Worm (Caenorhabditis elegans) whole organism, late embryonic: ENCODE data around the gene sprr-3.

Source experiments
- C38D4.7 ChIP-seq: fragments of 200-800 bp; sonication (Bioruptor generic); optimal IDR thresholded peaks from 2 replicates; lab custom pipeline; 2018; ENCODE audit warnings: mild to moderate bottlenecking, missing genetic modification characterization, moderate library complexity, missing compliant biosample characterization
- K02D7.2 ChIP-seq: sonication (generic microtip); optimal IDR thresholded peaks from 2 replicates; lab custom pipeline; 2017; ENCODE audit warnings: mild to moderate bottlenecking, missing genetic modification characterization, missing compliant biosample characterization
- K09A11.1 ChIP-seq: sonication (generic microtip); optimal IDR thresholded peaks from 2 replicates; lab custom pipeline; 2017; ENCODE audit warnings: antibody characterized with exemption, mild to moderate bottlenecking, missing genetic modification characterization, missing compliant biosample characterization; ENCODE audit not compliant: insufficient read depth
- ceh-18 ChIP-seq: sonication (generic microtip); optimal IDR thresholded peaks from 2 replicates; lab custom pipeline; 2016; ENCODE audit warnings: missing genetic modification characterization, missing compliant biosample characterization
- ceh-19 ChIP-seq: fragments of 200-800 bp; sonication (Bioruptor generic); optimal IDR thresholded peaks from 2 replicates; lab custom pipeline; 2018; ENCODE audit warnings: mild to moderate bottlenecking, missing genetic modification characterization, missing compliant biosample characterization
- ceh-24 ChIP-seq: sonication (generic microtip); optimal IDR thresholded peaks from 2 replicates; lab custom pipeline; 2016; ENCODE audit warnings: mild to moderate bottlenecking, missing genetic modification characterization, missing compliant biosample characterization
- ceh-31 ChIP-seq: sonication (generic microtip); optimal IDR thresholded peaks from 2 replicates; lab custom pipeline; 2016; ENCODE audit warnings: missing genetic modification characterization, missing compliant biosample characterization
- ceh-34 ChIP-seq: sonication (generic microtip); optimal IDR thresholded peaks from 2 replicates; lab custom pipeline; 2016; ENCODE audit warnings: mild to moderate bottlenecking, missing genetic modification characterization, missing compliant biosample characterization
- ceh-45 ChIP-seq: fragments of 200-800 bp; sonication (Bioruptor generic); IDR thresholded peaks from 2 replicates; pipeline ENCODE4 v1.3.6; 2022; ENCODE audit warnings: missing genetic modification reagents, missing genetic modification characterization, missing compliant biosample characterization
- ceh-48 ChIP-seq: sonication (generic microtip); optimal IDR thresholded peaks from 2 replicates; lab custom pipeline; 2016; ENCODE audit warnings: missing genetic modification characterization, inconsistent platforms, missing compliant biosample characterization
- che-1 ChIP-seq: sonication (generic microtip); optimal IDR thresholded peaks from 2 replicates; lab custom pipeline; 2016; ENCODE audit warnings: mild to moderate bottlenecking, missing genetic modification characterization, missing compliant biosample characterization
- dmd-4 ChIP-seq: sonication (generic microtip); optimal IDR thresholded peaks from 2 replicates; lab custom pipeline; 2016; ENCODE audit warnings: borderline replicate concordance, missing genetic modification characterization, missing compliant biosample characterization
- dve-1 ChIP-seq: sonication (generic microtip); optimal IDR thresholded peaks from 2 replicates; lab custom pipeline; 2017; ENCODE audit warnings: antibody characterized with exemption, mild to moderate bottlenecking, missing genetic modification characterization, missing compliant biosample characterization
- elt-2 ChIP-seq: sonication (generic microtip); optimal IDR thresholded peaks from 2 replicates; lab custom pipeline; 2016; ENCODE audit warnings: missing genetic modification reagents, missing genetic modification characterization, missing compliant biosample characterization
- ets-4 ChIP-seq: sonication (generic microtip); optimal IDR thresholded peaks from 2 replicates; lab custom pipeline; 2016; ENCODE audit warnings: missing genetic modification characterization, missing compliant biosample characterization
- fkh-10 ChIP-seq: fragments of 150-350 bp; optimal IDR thresholded peaks from 2 replicates; lab custom pipeline; 2014; ENCODE audit warnings: missing biosample characterization, missing genetic modification reagents, missing genetic modification characterization
- gmeb-2 ChIP-seq: sonication (generic microtip); optimal IDR thresholded peaks from 2 replicates; lab custom pipeline; 2016; ENCODE audit warnings: missing genetic modification characterization, inconsistent platforms, missing compliant biosample characterization
- hlh-13 ChIP-seq: fragments of 200-800 bp; sonication (Bioruptor generic); optimal IDR thresholded peaks from 2 replicates; lab custom pipeline; 2018; ENCODE audit warnings: mild to moderate bottlenecking, missing genetic modification characterization, missing compliant biosample characterization
- hlh-30 ChIP-seq: sonication (generic microtip); optimal IDR thresholded peaks from 2 replicates; lab custom pipeline; 2017; ENCODE audit warnings: antibody characterized with exemption, missing genetic modification characterization, missing compliant biosample characterization; ENCODE audit not compliant: insufficient read depth
- hlh-8 ChIP-seq: sonication (generic microtip); optimal IDR thresholded peaks from 2 replicates; lab custom pipeline; 2016; ENCODE audit warnings: missing genotype, missing genetic modification characterization, missing compliant biosample characterization
- lim-6 ChIP-seq: sonication (generic microtip); optimal IDR thresholded peaks from 2 replicates; lab custom pipeline; 2016; ENCODE audit warnings: missing genetic modification characterization, missing compliant biosample characterization
- madf-2 ChIP-seq: sonication (generic microtip); optimal IDR thresholded peaks from 2 replicates; lab custom pipeline; 2017; ENCODE audit warnings: missing genetic modification characterization, missing compliant biosample characterization
- nfya-1 ChIP-seq: sonication (generic microtip); optimal IDR thresholded peaks from 2 replicates; lab custom pipeline; 2017; ENCODE audit warnings: missing genetic modification characterization, mild to moderate bottlenecking, missing compliant biosample characterization, antibody characterized with exemption, moderate library complexity
- nhr-11 ChIP-seq: fragments of 150-350 bp; optimal IDR thresholded peaks from 2 replicates; lab custom pipeline; 2014; ENCODE audit warnings: missing biosample characterization, missing genetic modification characterization
- pag-3 ChIP-seq: sonication (generic microtip); optimal IDR thresholded peaks from 2 replicates; lab custom pipeline; 2016; ENCODE audit warnings: missing compliant biosample characterization, missing genetic modification characterization, borderline replicate concordance
- pax-1 ChIP-seq: fragments of 150-350 bp; optimal IDR thresholded peaks from 2 replicates; lab custom pipeline; 2014; ENCODE audit warnings: missing biosample characterization, missing genetic modification characterization
- pha-4 ChIP-seq: fragments of 150-350 bp; optimal IDR thresholded peaks from 2 replicates; lab custom pipeline; 2018; ENCODE audit warnings: missing biosample characterization, missing genetic modification reagents, missing genetic modification characterization
- pqm-1 ChIP-seq: sonication (generic microtip); optimal IDR thresholded peaks from 2 replicates; lab custom pipeline; 2016; ENCODE audit warnings: missing genetic modification characterization, missing compliant biosample characterization
- ref-2 ChIP-seq: sonication (generic microtip); optimal IDR thresholded peaks from 2 replicates; lab custom pipeline; 2016; ENCODE audit warnings: missing genetic modification characterization, missing compliant biosample characterization
- rnt-1 ChIP-seq: sonication (generic microtip); optimal IDR thresholded peaks from 2 replicates; lab custom pipeline; 2016; ENCODE audit warnings: missing genetic modification characterization, missing compliant biosample characterization
- sdc-2 ChIP-seq: sonication (generic microtip); optimal IDR thresholded peaks from 2 replicates; lab custom pipeline; 2016; ENCODE audit warnings: missing genotype, missing genetic modification characterization, missing compliant biosample characterization
- sox-2 ChIP-seq: fragments of 200-800 bp; sonication (Bioruptor generic); IDR thresholded peaks from 2 replicates; pipeline ENCODE4 v1.3.6; 2022; ENCODE audit warnings: missing genetic modification reagents, missing genetic modification characterization, missing compliant biosample characterization
- tbx-2 ChIP-seq: sonication (generic microtip); optimal IDR thresholded peaks from 2 replicates; lab custom pipeline; 2016; ENCODE audit warnings: missing genetic modification characterization, missing compliant biosample characterization
- tbx-7 ChIP-seq: sonication (generic microtip); optimal IDR thresholded peaks from 2 replicates; lab custom pipeline; 2016; ENCODE audit warnings: missing genotype, missing genetic modification characterization, missing compliant biosample characterization
- ttx-3 ChIP-seq: sonication (generic microtip); optimal IDR thresholded peaks from 2 replicates; lab custom pipeline; 2016; ENCODE audit warnings: missing genetic modification reagents, missing genetic modification characterization, missing compliant biosample characterization
- unc-42 ChIP-seq: sonication (generic microtip); optimal IDR thresholded peaks from 2 replicates; lab custom pipeline; 2016; ENCODE audit warnings: missing genotype, missing genetic modification characterization, missing compliant biosample characterization
- unc-55 ChIP-seq: sonication (generic microtip); optimal IDR thresholded peaks from 2 replicates; lab custom pipeline; 2017; ENCODE audit warnings: missing biosample characterization, missing genetic modification reagents, missing genetic modification characterization
- unc-86 ChIP-seq: sonication (generic microtip); optimal IDR thresholded peaks from 2 replicates; lab custom pipeline; 2016; ENCODE audit warnings: missing genetic modification characterization, missing compliant biosample characterization
- ztf-16 ChIP-seq: sonication (generic microtip); optimal IDR thresholded peaks from 2 replicates; lab custom pipeline; 2017; ENCODE audit warnings: missing genetic modification characterization, missing compliant biosample characterization

The sprr-3 gene

ce11 chrIV:2542001-2542400 lies at the start of gene sprr-3:
Gene sprr-3 (plus strand): TSS chrIV:2542301.
- TF ChIP-seq ceh-45 (GFP tag; lab: Robert Waterston, UW), result no peak
- TF ChIP-seq hlh-30 (tag; lab: Kevin White, UChicago), result no peak
- no peak for TF ChIP-seq ref-2 (tag; lab: Kevin White, UChicago)
- TF ChIP-seq dmd-4 (tag; lab: Kevin White, UChicago), result no peak
- TF ChIP-seq ceh-19 (GFP tag; lab: Kevin White, UChicago), result no peak
- no peak for TF ChIP-seq ceh-48 (tag; lab: Kevin White, UChicago)
- no peak for TF ChIP-seq gmeb-2 (tag; lab: Kevin White, UChicago)
- no peak for TF ChIP-seq ets-4 (tag; lab: Kevin White, UChicago)
- no peak for TF ChIP-seq unc-55
- TF ChIP-seq hlh-8 (tag; lab: Kevin White, UChicago), result no peak
- no peak for TF ChIP-seq rnt-1 (tag; lab: Kevin White, UChicago)
- no peak for TF ChIP-seq pax-1 (tag; lab: Kevin White, UChicago)
- no peak for TF ChIP-seq ttx-3 (tag; lab: Kevin White, UChicago)
- no peak for TF ChIP-seq pha-4
- TF ChIP-seq K02D7.2 (tag; lab: Kevin White, UChicago), result no peak
- TF ChIP-seq pqm-1 (tag; lab: Kevin White, UChicago), result no peak
- TF ChIP-seq che-1 (tag; lab: Kevin White, UChicago), result no peak
- TF ChIP-seq elt-2, result no peak
- TF ChIP-seq unc-86 (tag; lab: Kevin White, UChicago), result no peak

- peak; percentile 34 for TF ChIP-seq tbx-2
- TF ChIP-seq K09A11.1 (tag; lab: Kevin White, UChicago), result no peak
- no peak for TF ChIP-seq fkh-10
- no peak for TF ChIP-seq madf-2 (tag; lab: Kevin White, UChicago)
- TF ChIP-seq ceh-45 (GFP tag; lab: Robert Waterston, UW), result no peak
- TF ChIP-seq sdc-2 (tag; lab: Kevin White, UChicago), result no peak
- no peak for TF ChIP-seq dve-1 (tag; lab: Kevin White, UChicago)
- no peak for TF ChIP-seq ttx-3 (tag; lab: Kevin White, UChicago)
- TF ChIP-seq ref-2 (tag; lab: Kevin White, UChicago), result no peak
- TF ChIP-seq ceh-24 (tag; lab: Kevin White, UChicago), result no peak
- TF ChIP-seq ceh-34 (tag; lab: Kevin White, UChicago), result no peak
- TF ChIP-seq ceh-18 (tag; lab: Kevin White, UChicago), result peak; percentile 5
- TF ChIP-seq unc-42 (tag; lab: Kevin White, UChicago), result peak; percentile 43
- peak; percentile 78 for TF ChIP-seq nfya-1
- TF ChIP-seq ceh-31 (tag; lab: Kevin White, UChicago), result peak; percentile 18
Observed at ce11 chrIV:2495118-2495785, 46.8 kb upstream of the sprr-3 start, which contains the start of the genes ccdc-12 and Y69A2AR.18. Gene ccdc-12 (minus strand): TSS chrIV:2495174. Gene Y69A2AR.18 (plus strand): TSS chrIV:2495735.

- TF ChIP-seq rnt-1 (tag; lab: Kevin White, UChicago) (no peak), ets-4 (tag; lab: Kevin White, UChicago) (no peak), pag-3 (tag; lab: Kevin White, UChicago) (no peak), nhr-11 (tag; lab: Kevin White, UChicago) (no peak), lim-6 (tag; lab: Kevin White, UChicago) (no peak), C38D4.7 (no peak), ztf-16 (no peak), tbx-7 (tag; lab: Kevin White, UChicago) (no peak), K02D7.2 (tag; lab: Kevin White, UChicago) (no peak), dve-1 (tag; lab: Kevin White, UChicago) (no peak), ttx-3 (tag; lab: Kevin White, UChicago) (no peak), unc-55 (no peak), sox-2 (GFP tag; lab: Robert Waterston, UW) (no peak), hlh-13 (GFP tag; lab: Kevin White, UChicago) (no peak)
- TF ChIP-seq, all 69 proteins: peak for 0
Observed at ce11 chrIV:2496084-2496483, 46.0 kb upstream of the sprr-3 start.
